Worm (Caenorhabditis elegans) whole organism, L2 larva: Measurements from ENCODE around the gene C36C9.12.

Experiments
- fos-1 ChIP-seq: fragments of 150-350 bp; optimal IDR thresholded peaks from 2 replicates; lab custom pipeline; 2014; ENCODE audit warnings: missing biosample characterization, missing genetic modification characterization
- lin-11 ChIP-seq: fragments of 150-350 bp; sonication (generic microtip); optimal IDR thresholded peaks from 2 replicates; lab custom pipeline; 2014; ENCODE audit warnings: missing biosample characterization, missing genetic modification characterization, inconsistent platforms, mixed read lengths
- nhr-21 ChIP-seq: fragments of 150-350 bp; optimal IDR thresholded peaks from 2 replicates; lab custom pipeline; 2014; ENCODE audit warnings: missing biosample characterization, missing genetic modification characterization
- skn-1 ChIP-seq: sonication (generic microtip); optimal IDR thresholded peaks from 2 replicates; lab custom pipeline; 2017; ENCODE audit warnings: missing biosample characterization, missing genetic modification characterization
- snpc-4 ChIP-seq: fragments of 150-350 bp; optimal IDR thresholded peaks from 2 replicates; lab custom pipeline; 2014; ENCODE audit warnings: missing biosample characterization, missing genetic modification characterization
- unc-55 ChIP-seq: fragments of 150-350 bp; sonication (generic microtip); optimal IDR thresholded peaks from 3 replicates; lab custom pipeline; 2014; ENCODE audit warnings: missing biosample characterization, missing genetic modification reagents, missing genetic modification characterization
- unc-62 ChIP-seq: fragments of 150-350 bp; optimal IDR thresholded peaks from 2 replicates; lab custom pipeline; 2014; ENCODE audit warnings: missing biosample characterization, missing genetic modification reagents, missing genetic modification characterization
- ztf-4 ChIP-seq: fragments of 150-350 bp; optimal IDR thresholded peaks from 2 replicates; lab custom pipeline; 2014; ENCODE audit warnings: missing biosample characterization, missing genetic modification characterization

- no peak for TF ChIP-seq ztf-4 (tag; lab: Kevin White, UChicago)
- no peak for TF ChIP-seq snpc-4 (tag; lab: Kevin White, UChicago)
- no peak for TF ChIP-seq unc-55 (GFP tag; lab: Kevin White, UChicago)
- no peak for TF ChIP-seq fos-1 (tag; lab: Kevin White, UChicago)
- TF ChIP-seq lin-11 (tag; lab: Kevin White, UChicago) = no peak
- TF ChIP-seq unc-62 (GFP tag; lab: Kevin White, UChicago) = no peak
- no peak for TF ChIP-seq skn-1 (tag; lab: Kevin White, UChicago)
- no peak for TF ChIP-seq nhr-21 (tag; lab: Kevin White, UChicago)
Measured at ce11 chrX:1655207-1655606, 34.7 kb downstream of the C36C9.12 start, which contains the start of gene tbx-32.
